Fruit fly (Drosophila melanogaster) whole organism, prepupa: ENCODE measurements around the gene if.

Experiments
- Blimp-1 ChIP-seq: fragments of 200-800 bp; sonication (Bioruptor generic); optimal IDR thresholded peaks from 3 replicates; lab custom pipeline; 2017; ENCODE audit warnings: missing biosample characterization, missing genetic modification characterization, mild to moderate bottlenecking, moderate library complexity, missing genetic modification reagents
- CG1621 ChIP-seq: fragments of 200-800 bp; sonication (Bioruptor generic); optimal IDR thresholded peaks from 3 replicates; lab custom pipeline; 2018; ENCODE audit warnings: missing biosample characterization, mild to moderate bottlenecking, missing genetic modification characterization
- CG3919 ChIP-seq: fragments of 200-800 bp; sonication (Bioruptor generic); optimal IDR thresholded peaks from 3 replicates; lab custom pipeline; 2016; ENCODE audit warnings: missing biosample characterization, missing genetic modification characterization
- CG4318 ChIP-seq: fragments of 200-800 bp; sonication (Bioruptor generic); optimal IDR thresholded peaks from 3 replicates; lab custom pipeline; 2017; ENCODE audit warnings: missing biosample characterization, mild to moderate bottlenecking, missing genetic modification characterization
- CG6792 ChIP-seq: fragments of 200-800 bp; sonication (Bioruptor generic); optimal IDR thresholded peaks from 3 replicates; lab custom pipeline; 2016; ENCODE audit warnings: missing biosample characterization, missing genetic modification characterization
- CG8319 ChIP-seq: fragments of 200-800 bp; sonication (Bioruptor generic); optimal IDR thresholded peaks from 3 replicates; lab custom pipeline; 2016; ENCODE audit warnings: missing biosample characterization, missing genetic modification characterization
- Gug ChIP-seq: fragments of 200-800 bp; sonication (Bioruptor generic); IDR thresholded peaks from 2 replicates; pipeline ENCODE4 v1.3.6; 2022; ENCODE audit warnings: missing biosample characterization, missing genetic modification characterization
- Lpt ChIP-seq: fragments of 200-800 bp; sonication (Bioruptor generic); optimal IDR thresholded peaks from 3 replicates; lab custom pipeline; 2016; ENCODE audit warnings: missing biosample characterization, missing genetic modification characterization
- OdsH ChIP-seq: fragments of 200-800 bp; sonication (Bioruptor generic); optimal IDR thresholded peaks from 3 replicates; lab custom pipeline; 2016; ENCODE audit warnings: missing biosample characterization, missing genetic modification characterization
- Smox ChIP-seq: fragments of 200-800 bp; sonication (Bioruptor generic); optimal IDR thresholded peaks from 3 replicates; lab custom pipeline; 2016; ENCODE audit warnings: missing biosample characterization, missing genetic modification characterization
- svp ChIP-seq: fragments of 200-800 bp; sonication (Bioruptor generic); peaks from one replicate; lab custom pipeline; 2016; ENCODE audit warnings: missing biosample characterization, missing genetic modification characterization
- vri ChIP-seq: fragments of 200-800 bp; sonication (Bioruptor generic); optimal IDR thresholded peaks from 3 replicates; lab custom pipeline; 2016; ENCODE audit warnings: missing biosample characterization, mild to moderate bottlenecking, missing genetic modification characterization

DNA sequence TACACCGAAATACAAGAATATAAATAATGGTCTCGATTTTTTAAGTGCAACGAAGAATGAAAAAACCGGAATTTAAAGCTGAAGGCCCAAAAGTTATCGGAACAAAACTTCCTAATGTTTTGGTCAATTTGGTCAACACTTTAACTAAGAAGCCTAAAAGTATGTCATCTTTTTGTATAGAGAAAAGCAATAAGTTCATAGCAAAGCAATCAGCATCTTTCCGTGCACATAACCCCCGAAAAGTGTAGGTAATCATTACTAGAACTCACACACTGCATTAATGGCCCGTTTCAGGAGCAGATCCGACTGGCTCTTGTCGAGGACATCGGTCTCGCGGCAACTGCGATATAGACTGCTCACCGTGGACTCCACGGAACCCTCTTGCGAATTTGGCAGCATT is 38.9 kb downstream of the if start:
- no peak for TF ChIP-seq CG4318 (GFP tag; lab: Kevin White, UChicago)
- no peak for TF ChIP-seq Gug
- no peak for TF ChIP-seq CG6792 (GFP tag; lab: Kevin White, UChicago)
- TF ChIP-seq Smox (GFP tag; lab: Kevin White, UChicago): no peak
- TF ChIP-seq vri (GFP tag; lab: Kevin White, UChicago): no peak
- no peak for TF ChIP-seq CG8319 (GFP tag; lab: Kevin White, UChicago)
- TF ChIP-seq OdsH (GFP tag; lab: Kevin White, UChicago): no peak
- TF ChIP-seq CG1621 (tag; lab: Kevin White, UChicago): no peak
- no peak for TF ChIP-seq Lpt (GFP tag; lab: Kevin White, UChicago)
- TF ChIP-seq Blimp-1 (GFP tag; lab: Kevin White, UChicago): no peak
- no peak for TF ChIP-seq svp (GFP tag; lab: Kevin White, UChicago)
- no peak for TF ChIP-seq CG3919 (GFP tag; lab: Kevin White, UChicago)
